Fruit fly (Drosophila melanogaster) whole organism, embryonic: ENCODE measurements around the gene Spx.

Experiments used
- BEAF-32 ChIP-seq: fragments of 200-800 bp; sonication (Bioruptor generic); optimal IDR thresholded peaks from 3 replicates; lab custom pipeline; 2017; ENCODE audit warnings: missing biosample characterization, missing genetic modification characterization, mild to moderate bottlenecking, moderate library complexity, missing genetic modification reagents
- CG12219 ChIP-seq: fragments of 200-800 bp; sonication (Bioruptor generic); optimal IDR thresholded peaks from 3 replicates; lab custom pipeline; 2018; ENCODE audit warnings: missing biosample characterization, mild to moderate bottlenecking, missing genetic modification characterization
- CG13424 ChIP-seq: fragments of 200-800 bp; sonication (Bioruptor generic); optimal IDR thresholded peaks from 2 replicates; lab custom pipeline; 2019; ENCODE audit warnings: missing biosample characterization, mild to moderate bottlenecking, missing genetic modification characterization, moderate library complexity
- CG15514 ChIP-seq: fragments of 200-800 bp; sonication (Bioruptor generic); optimal IDR thresholded peaks from 3 replicates; lab custom pipeline; 2017; ENCODE audit warnings: missing biosample characterization, missing genetic modification characterization, mild to moderate bottlenecking, moderate library complexity, missing genetic modification reagents
- CG16813 ChIP-seq: fragments of 200-800 bp; sonication (Bioruptor generic); IDR thresholded peaks from 3 replicates; pipeline ENCODE4 v1.3.6; 2022; ENCODE audit warnings: missing biosample characterization, missing genetic modification characterization; ENCODE audit not compliant: partially characterized antibody
- CG18011 ChIP-seq: fragments of 200-800 bp; sonication (Bioruptor generic); optimal IDR thresholded peaks from 2 replicates; lab custom pipeline; 2017; ENCODE audit warnings: missing biosample characterization, missing genetic modification characterization, mild to moderate bottlenecking, moderate library complexity, missing genotype
- CG2120 ChIP-seq: fragments of 200-800 bp; sonication (Bioruptor generic); optimal IDR thresholded peaks from 3 replicates; lab custom pipeline; 2016; ENCODE audit warnings: missing biosample characterization, missing genetic modification characterization
- CG31441 ChIP-seq: fragments of 200-800 bp; sonication (Bioruptor generic); IDR thresholded peaks from 2 replicates; pipeline ENCODE4 v1.3.6; 2022; ENCODE audit warnings: missing biosample characterization, missing genetic modification characterization
- CG32767 ChIP-seq: fragments of 200-800 bp; sonication (Bioruptor generic); IDR thresholded peaks from 2 replicates; pipeline ENCODE4 v1.3.6; 2022; ENCODE audit warnings: missing biosample characterization, missing genetic modification characterization
- CG4360 ChIP-seq: fragments of 200-800 bp; sonication (Bioruptor generic); IDR thresholded peaks from 2 replicates; pipeline ENCODE4 v1.3.6; 2022; ENCODE audit warnings: missing biosample characterization, missing genetic modification characterization
- CG5245 ChIP-seq: fragments of 200-800 bp; sonication (Bioruptor generic); optimal IDR thresholded peaks from 3 replicates; lab custom pipeline; 2016; ENCODE audit warnings: missing biosample characterization, missing genetic modification characterization
- CG8281 ChIP-seq: fragments of 200-800 bp; sonication (Bioruptor generic); optimal IDR thresholded peaks from 2 replicates; lab custom pipeline; 2018; ENCODE audit warnings: missing biosample characterization, mild to moderate bottlenecking, missing genetic modification characterization, moderate library complexity
- CG8924 ChIP-seq: fragments of 200-800 bp; optimal IDR thresholded peaks from 3 replicates; lab custom pipeline; 2019; ENCODE audit warnings: missing biosample characterization, mild to moderate bottlenecking, missing genetic modification characterization, moderate library complexity
- CG9797 ChIP-seq: fragments of 200-800 bp; sonication (Bioruptor generic); optimal IDR thresholded peaks from 3 replicates; lab custom pipeline; 2018; ENCODE audit warnings: missing biosample characterization, mild to moderate bottlenecking, missing genetic modification characterization
- Dfd ChIP-seq, 2 experiments: fragments of >200 bp; optimal IDR thresholded peaks; 2 replicates each; lab custom pipeline; 2017; ENCODE audit warnings: missing biosample characterization in 2 of 2, missing genetic modification characterization in 2 of 2
- HHEX ChIP-seq: fragments of 200-800 bp; sonication (Bioruptor generic); optimal IDR thresholded peaks from 3 replicates; lab custom pipeline; 2017; ENCODE audit warnings: missing biosample characterization, mild to moderate bottlenecking, missing genetic modification characterization, missing genetic modification reagents
- Hr39 ChIP-seq: fragments of >200 bp; optimal IDR thresholded peaks from 2 replicates; lab custom pipeline; 2017
- MBD-R2 ChIP-seq: fragments of 200-800 bp; sonication (Bioruptor generic); IDR thresholded peaks from 2 replicates; pipeline ENCODE4 v1.3.6; 2022; ENCODE audit warnings: missing biosample characterization, missing genetic modification characterization
- Max ChIP-seq: fragments of 200-800 bp; sonication (Bioruptor generic); optimal IDR thresholded peaks from 2 replicates; lab custom pipeline; 2016; ENCODE audit warnings: missing biosample characterization, mild to moderate bottlenecking, missing genetic modification characterization
- Neu2 ChIP-seq: fragments of 200-800 bp; sonication (Bioruptor generic); optimal IDR thresholded peaks from 3 replicates; lab custom pipeline; 2016; ENCODE audit warnings: missing biosample characterization, missing genetic modification characterization, borderline replicate concordance
- Opbp ChIP-seq: fragments of 200-800 bp; sonication (Bioruptor generic); IDR thresholded peaks from 3 replicates; pipeline ENCODE4 v1.3.6; 2022; ENCODE audit warnings: missing biosample characterization, missing genetic modification characterization; ENCODE audit not compliant: partially characterized antibody
- PHDP ChIP-seq: fragments of 200-800 bp; sonication (Bioruptor generic); optimal IDR thresholded peaks from 3 replicates; lab custom pipeline; 2018; ENCODE audit warnings: missing biosample characterization, mild to moderate bottlenecking, missing genetic modification characterization, moderate library complexity
- Rfx ChIP-seq: fragments of 200-800 bp; sonication (Bioruptor generic); IDR thresholded peaks from 2 replicates; pipeline ENCODE4 v1.3.6; 2022; ENCODE audit warnings: missing biosample characterization, missing genetic modification characterization
- Sry-δ ChIP-seq: fragments of 200-800 bp; sonication (Bioruptor generic); optimal IDR thresholded peaks from 2 replicates; lab custom pipeline; 2016; ENCODE audit warnings: missing biosample characterization, missing genetic modification characterization
- YL-1 ChIP-seq: fragments of 200-800 bp; sonication (Bioruptor generic); optimal IDR thresholded peaks from 3 replicates; lab custom pipeline; 2017; ENCODE audit warnings: missing biosample characterization, mild to moderate bottlenecking, missing genetic modification characterization
- bab2 ChIP-seq: fragments of 200-800 bp; sonication (Bioruptor generic); optimal IDR thresholded peaks from 2 replicates; lab custom pipeline; 2016; ENCODE audit warnings: missing biosample characterization, missing genetic modification characterization
- bowl ChIP-seq: fragments of 200-800 bp; sonication (Bioruptor generic); IDR thresholded peaks from 2 replicates; pipeline ENCODE4 v1.3.6; 2022; ENCODE audit warnings: missing biosample characterization, missing genetic modification characterization
- btn ChIP-seq: fragments of 200-800 bp; sonication (Bioruptor generic); optimal IDR thresholded peaks from 2 replicates; lab custom pipeline; 2016; ENCODE audit warnings: missing biosample characterization, missing genetic modification characterization
- cg ChIP-seq: fragments of 200-800 bp; sonication (Bioruptor generic); optimal IDR thresholded peaks from 3 replicates; lab custom pipeline; 2019; ENCODE audit warnings: missing biosample characterization, mild to moderate bottlenecking, missing genetic modification characterization, moderate library complexity
- croc ChIP-seq: fragments of 200-800 bp; sonication (Bioruptor generic); conservative IDR thresholded peaks from 3 replicates; pipeline ENCODE4 v1.3.6; 2022; ENCODE audit warnings: missing biosample characterization, missing genetic modification characterization
- crol ChIP-seq: fragments of 200-800 bp; sonication (Bioruptor generic); IDR thresholded peaks from 2 replicates; pipeline ENCODE4 v1.3.6; 2022; ENCODE audit warnings: missing biosample characterization, missing genetic modification characterization
- dm ChIP-seq: fragments of 200-800 bp; sonication (Bioruptor generic); optimal IDR thresholded peaks from 3 replicates; lab custom pipeline; 2016; ENCODE audit warnings: missing biosample characterization, missing genetic modification characterization
- dmrt99B ChIP-seq: fragments of 200-800 bp; sonication (Bioruptor generic); optimal IDR thresholded peaks from 2 replicates; lab custom pipeline; 2018; ENCODE audit warnings: missing biosample characterization, mild to moderate bottlenecking, missing genetic modification characterization, moderate library complexity
- fd3F ChIP-seq: fragments of 200-800 bp; sonication (Bioruptor generic); optimal IDR thresholded peaks from 2 replicates; lab custom pipeline; 2018; ENCODE audit warnings: missing biosample characterization, mild to moderate bottlenecking, missing genetic modification characterization, moderate library complexity
- fd64A ChIP-seq: fragments of 200-800 bp; sonication (Bioruptor generic); optimal IDR thresholded peaks from 3 replicates; lab custom pipeline; 2018; ENCODE audit warnings: missing biosample characterization, mild to moderate bottlenecking, missing genetic modification characterization
- ftz-f1 ChIP-seq: fragments of 200-800 bp; sonication (Bioruptor generic); optimal IDR thresholded peaks from 2 replicates; lab custom pipeline; 2016; ENCODE audit warnings: missing biosample characterization, missing genetic modification characterization
- grn ChIP-seq: fragments of 200-800 bp; sonication (Bioruptor generic); optimal IDR thresholded peaks from 3 replicates; lab custom pipeline; 2017; ENCODE audit warnings: missing biosample characterization, missing genetic modification characterization
- hbn ChIP-seq: fragments of 200-800 bp; sonication (Bioruptor generic); IDR thresholded peaks from 2 replicates; pipeline ENCODE4 v1.3.6; 2022; ENCODE audit warnings: missing biosample characterization, missing genetic modification characterization; ENCODE audit not compliant: partially characterized antibody
- hkb ChIP-seq, 2 experiments: fragments of 200-800 bp in 1 of 2; fragments of >200 bp in 1 of 2; sonication (Bioruptor generic) in 1 of 2; IDR thresholded peaks in 1 of 2; optimal IDR thresholded peaks in 1 of 2; 2 replicates each; pipeline versions ENCODE4 v1.3.6 to Lab custom; 2017 to 2022; ENCODE audit warnings: missing biosample characterization in 1 of 2, missing genetic modification characterization in 1 of 2
- kni ChIP-seq: fragments of 200-800 bp; sonication (Bioruptor generic); optimal IDR thresholded peaks from 3 replicates; lab custom pipeline; 2017; ENCODE audit warnings: mild to moderate bottlenecking, missing biosample characterization, missing genetic modification reagents, missing genetic modification characterization
- lmd ChIP-seq: fragments of 200-800 bp; sonication (Bioruptor generic); IDR thresholded peaks from 2 replicates; pipeline ENCODE4 v1.3.6; 2022; ENCODE audit warnings: missing biosample characterization, missing genetic modification characterization
- lov ChIP-seq, 2 experiments: fragments of 200-800 bp in 1 of 2; fragments of >200 bp in 1 of 2; sonication (Bioruptor generic) in 1 of 2; IDR thresholded peaks in 1 of 2; optimal IDR thresholded peaks in 1 of 2; 2 replicates in 1 of 2; 3 replicates in 1 of 2; pipeline versions ENCODE4 v1.3.6 to Lab custom; 2017 to 2022; ENCODE audit warnings: missing biosample characterization in 1 of 2, missing genetic modification characterization in 1 of 2
- mam ChIP-seq: fragments of 200-800 bp; sonication (Bioruptor generic); optimal IDR thresholded peaks from 3 replicates; lab custom pipeline; 2016; ENCODE audit warnings: missing biosample characterization, missing genetic modification characterization
- mld ChIP-seq: fragments of 200-800 bp; sonication (Bioruptor generic); IDR thresholded peaks from 3 replicates; pipeline ENCODE4 v1.3.6; 2022; ENCODE audit warnings: missing biosample characterization, missing genetic modification characterization; ENCODE audit not compliant: partially characterized antibody
- prd ChIP-seq, 3 experiments: fragments of >200 bp in 2 of 3; fragments of 200-800 bp in 1 of 3; sonication (Bioruptor generic) in 1 of 3; optimal IDR thresholded peaks in 2 of 3; IDR thresholded peaks in 1 of 3; 2 replicates in 2 of 3; 3 replicates in 1 of 3; pipeline versions ENCODE4 v1.3.6 to Lab custom; 2017 to 2022; ENCODE audit warnings: missing biosample characterization in 1 of 3, missing genetic modification characterization in 1 of 3
- psq ChIP-seq: fragments of 200-800 bp; sonication (Bioruptor generic); optimal IDR thresholded peaks from 2 replicates; lab custom pipeline; 2017; ENCODE audit warnings: missing biosample characterization, missing genetic modification characterization
- sisA ChIP-seq: fragments of 200-800 bp; sonication (Bioruptor generic); IDR thresholded peaks from 2 replicates; pipeline ENCODE4 v1.3.6; 2022; ENCODE audit warnings: missing biosample characterization, missing genetic modification characterization
- sr ChIP-seq: fragments of 200-800 bp; sonication (Bioruptor generic); IDR thresholded peaks from 3 replicates; pipeline ENCODE4 v1.3.6; 2022; ENCODE audit warnings: missing biosample characterization, missing genetic modification characterization
- toy ChIP-seq: fragments of 200-800 bp; sonication (Bioruptor generic); IDR thresholded peaks from 2 replicates; pipeline ENCODE4 v1.3.6; 2022; ENCODE audit warnings: missing biosample characterization, missing genetic modification characterization

The Spx gene

dm6 chrX:6225472-6226049 is 30.1 kb upstream of the Spx start, which contains the start of gene dtn (continued):
- TF ChIP-seq kni (GFP tag; lab: Kevin White, UChicago): no peak
- no peak for TF ChIP-seq crol (GFP tag; lab: Robert Waterston, UW)
- no peak for TF ChIP-seq fd3F (GFP tag; lab: Kevin White, UChicago)
- no peak for TF ChIP-seq Rfx (GFP tag; lab: Robert Waterston, UW)
- TF ChIP-seq bab2 (GFP tag; lab: Kevin White, UChicago): no peak
- no peak for TF ChIP-seq Dfd (GFP tag; optimal IDR thresholded peaks at IDR 0.05; lab: Kevin White, UChicago)
- peak; percentile 28 for TF ChIP-seq Sry-δ
- no peak for TF ChIP-seq CG13424 (tag; lab: Kevin White, UChicago)
- no peak for TF ChIP-seq Hr39 (lab: Kevin White, UChicago)
- 0 out of 3 replicates have a peak, but pooled peaks have one; percentile 13 for TF ChIP-seq Opbp
- TF ChIP-seq croc (GFP tag; lab: Robert Waterston, UW): no peak
- TF ChIP-seq CG12219: no peak
- TF ChIP-seq CG8281 (tag; lab: Kevin White, UChicago): no peak
- 0 out of 3 replicates have a peak, but pooled peaks have one; percentile 8 for TF ChIP-seq sr (GFP tag; lab: Robert Waterston, UW)
- TF ChIP-seq fd64A (GFP tag; lab: Kevin White, UChicago): no peak
- TF ChIP-seq cg (GFP tag; lab: Kevin White, UChicago): peak; percentile 97
- no peak for TF ChIP-seq dm (GFP tag; lab: Kevin White, UChicago)
- no peak for TF ChIP-seq sisA (GFP tag; lab: Robert Waterston, UW)
- TF ChIP-seq toy (GFP tag; lab: Robert Waterston, UW): no peak
- TF ChIP-seq PHDP (tag; lab: Kevin White, UChicago): no peak
- TF ChIP-seq btn: no peak
- TF ChIP-seq mam (GFP tag; lab: Kevin White, UChicago): no peak
- no peak for TF ChIP-seq grn (GFP tag; lab: Kevin White, UChicago)
- no peak for TF ChIP-seq bowl (GFP tag; lab: Robert Waterston, UW)
- TF ChIP-seq mld (GFP tag; lab: Robert Waterston, UW): no peak
- no peak for TF ChIP-seq CG5245 (GFP tag; lab: Kevin White, UChicago)
- TF ChIP-seq Max (GFP tag; lab: Kevin White, UChicago): no peak
- TF ChIP-seq prd (optimal IDR thresholded peaks at IDR 0.05; lab: Kevin White, UChicago): no peak
- TF ChIP-seq prd (GFP tag; IDR thresholded peaks at IDR 0.05; lab: Robert Waterston, UW): no peak
- peak; percentile 62 for TF ChIP-seq YL-1
- no peak for TF ChIP-seq CG8924
- TF ChIP-seq CG9797: peak; percentile 59
- TF ChIP-seq lmd (GFP tag; lab: Robert Waterston, UW): no peak
- no peak for TF ChIP-seq CG31441 (GFP tag; lab: Robert Waterston, UW)
- TF ChIP-seq CG18011 (GFP tag; lab: Kevin White, UChicago): no peak
- peak; percentile 38; the same call in 1 of the 2 replicates for TF ChIP-seq hbn (GFP tag; lab: Robert Waterston, UW)
- no peak for TF ChIP-seq CG16813
- TF ChIP-seq psq (GFP tag; lab: Kevin White, UChicago): no peak
- TF ChIP-seq CG2120 (GFP tag; lab: Kevin White, UChicago): no peak
- TF ChIP-seq ftz-f1 (GFP tag; lab: Kevin White, UChicago): no peak
- TF ChIP-seq CG32767: peak; percentile 76; the same call in 1 of the 2 replicates
- peak; percentile 16 for TF ChIP-seq Neu2
- no peak for TF ChIP-seq lov (optimal IDR thresholded peaks at IDR 0.05; lab: Kevin White, UChicago)
- TF ChIP-seq lov (GFP tag; IDR thresholded peaks at IDR 0.05; lab: Robert Waterston, UW): no peak
- peak; percentile 30 for TF ChIP-seq CG15514 (GFP tag; lab: Kevin White, UChicago)
- TF ChIP-seq HHEX: no peak
- TF ChIP-seq BEAF-32 (GFP tag; lab: Kevin White, UChicago): peak; percentile 51
- no peak for TF ChIP-seq hkb (optimal IDR thresholded peaks at IDR 0.05; lab: Kevin White, UChicago)
- no peak for TF ChIP-seq hkb (GFP tag; IDR thresholded peaks at IDR 0.05; lab: Robert Waterston, UW)
- peak; percentile 54; the same call in 1 of the 2 replicates for TF ChIP-seq MBD-R2 (GFP tag; lab: Robert Waterston, UW)
- TF ChIP-seq dmrt99B (tag; lab: Kevin White, UChicago): no peak
- TF ChIP-seq CG4360: no peak
